Worm (Caenorhabditis elegans): ENCODE measurements around the gene Y66D12A.7.

- TF ChIP-seq tbx-37 (GFP tag; conservative IDR thresholded peaks at IDR 0.05) (no peak), ceh-13 (GFP tag; optimal IDR thresholded peaks at IDR 0.05) (no peak), tbx-11 (GFP tag; IDR thresholded peaks at IDR 0.05) (no peak), scrt-1 (GFP tag; IDR thresholded peaks at IDR 0.05) (no peak), aly-1 (tag; optimal IDR thresholded peaks at IDR 0.05) (no peak), ama-1 (optimal IDR thresholded peaks at IDR 0.05) (no peak), pes-1 (GFP tag; IDR thresholded peaks at IDR 0.05) (no peak), hmg-4 (GFP tag; optimal IDR thresholded peaks at IDR 0.05) (no peak), hnd-1 (tag; optimal IDR thresholded peaks at IDR 0.05) (no peak), F13C5.2 (tag; optimal IDR thresholded peaks at IDR 0.05) (no peak), flt-1 (GFP tag; IDR thresholded peaks at IDR 0.05) (no peak), ets-7 (tag; optimal IDR thresholded peaks at IDR 0.05) (no peak), ceh-36 (tag; optimal IDR thresholded peaks at IDR 0.05) (no peak)
Measured at ce11 chrIII:11614874-11615273, 34.6 kb upstream of the Y66D12A.7 start.
